Fruit fly (Drosophila melanogaster): ENCODE data around the gene btsz.

Gene btsz

dm6 chr3R:14754806-14755488 is 120.3 kb downstream of the btsz start (continued):
- TF ChIP-seq CG4424 (GFP tag; optimal IDR thresholded peaks at IDR 0.05) (peak; percentile 42), CG10267 (tag; optimal IDR thresholded peaks at IDR 0.05) (peak; percentile 12), scrt (GFP tag; optimal IDR thresholded peaks at IDR 0.05) (no peak), Asciz (GFP tag; optimal IDR thresholded peaks at IDR 0.05) (no peak), ap (GFP tag; IDR thresholded peaks at IDR 0.05) (no peak), CG4404 (GFP tag; IDR thresholded peaks at IDR 0.05) (no peak), CG18262 (tag; optimal IDR thresholded peaks at IDR 0.05) (peak; percentile 31), CG14014 (GFP tag; IDR thresholded peaks at IDR 0.05) (0 out of 2 replicates have a peak, but pooled peaks have one; percentile 34), sima (GFP tag; optimal IDR thresholded peaks at IDR 0.05) (no peak), BEAF-32 (GFP tag; optimal IDR thresholded peaks at IDR 0.05) (no peak), row (GFP tag; IDR thresholded peaks at IDR 0.05) (peak; percentile 70), CG4854 (GFP tag; optimal IDR thresholded peaks at IDR 0.05) (no peak), CG14050 (GFP tag; IDR thresholded peaks at IDR 0.05) (no peak), Sox100B (GFP tag; optimal IDR thresholded peaks at IDR 0.05) (peak; percentile 31), MESR4 (GFP tag; optimal IDR thresholded peaks at IDR 0.05) (no peak), CG6683 (GFP tag; optimal IDR thresholded peaks at IDR 0.05) (peak; percentile 10), sob (GFP tag; IDR thresholded peaks at IDR 0.05) (peak; percentile 50; the same call in 1 of the 2 replicates), CG11093 (GFP tag; IDR thresholded peaks at IDR 0.05) (0 out of 3 replicates have a peak, but pooled peaks have one; percentile 28), CG9609 (GFP tag; optimal IDR thresholded peaks at IDR 0.05) (no peak), CoRest (tag; optimal IDR thresholded peaks at IDR 0.05) (peak; percentile 13), psq (GFP tag; optimal IDR thresholded peaks at IDR 0.05) (no peak), CG13775 (GFP tag; optimal IDR thresholded peaks at IDR 0.05) (no peak), bab2 (GFP tag; optimal IDR thresholded peaks at IDR 0.05) (no peak), CG7839 (tag; optimal IDR thresholded peaks at IDR 0.05) (peak; percentile 51), chinmo (GFP tag; IDR thresholded peaks at IDR 0.05; ENCODE audit: partially characterized antibody) (no peak), gce (GFP tag; IDR thresholded peaks at IDR 0.05) (no peak), croc (GFP tag; conservative IDR thresholded peaks at IDR 0.05) (no peak), Elba2 (GFP tag; optimal IDR thresholded peaks at IDR 0.05) (no peak), Vsx1 (GFP tag; optimal IDR thresholded peaks at IDR 0.05) (no peak), CG15514 (GFP tag; optimal IDR thresholded peaks at IDR 0.05) (peak; percentile 18), CG9215 (GFP tag; IDR thresholded peaks at IDR 0.05) (no peak), CG8388 (GFP tag; optimal IDR thresholded peaks at IDR 0.05) (peak; percentile 3), ftz-f1 (GFP tag; optimal IDR thresholded peaks at IDR 0.05) (no peak), CG30403 (GFP tag; optimal IDR thresholded peaks at IDR 0.05) (peak; percentile 52), CG9932 (GFP tag; IDR thresholded peaks at IDR 0.05) (no peak), mam (GFP tag; optimal IDR thresholded peaks at IDR 0.05) (peak; percentile 37), Nf-YA (GFP tag; IDR thresholded peaks at IDR 0.05) (no peak), Hey (tag; optimal IDR thresholded peaks at IDR 0.05) (no peak), CG32532 (GFP tag; IDR thresholded peaks at IDR 0.05) (peak; percentile 57; the same call in 1 of the 2 replicates), Hr39 (optimal IDR thresholded peaks at IDR 0.05) (no peak), Dfd (GFP tag; optimal IDR thresholded peaks at IDR 0.05) (no peak), crp (GFP tag; optimal IDR thresholded peaks at IDR 0.05) (no peak), crol (GFP tag; IDR thresholded peaks at IDR 0.05) (no peak), sens (GFP tag) (peak; percentile 2), fu2 (GFP tag; optimal IDR thresholded peaks at IDR 0.05) (no peak), en (GFP tag; optimal IDR thresholded peaks at IDR 0.05) (no peak), pho (GFP tag; optimal IDR thresholded peaks at IDR 0.05) (no peak), Six4 (GFP tag; optimal IDR thresholded peaks at IDR 0.05) (peak; percentile 6), chn (GFP tag; optimal IDR thresholded peaks at IDR 0.05) (no peak), CG8290 (GFP tag; optimal IDR thresholded peaks at IDR 0.05) (no peak), CG8290 (tag; optimal IDR thresholded peaks at IDR 0.05) (no peak)
